Worm (Caenorhabditis elegans) whole organism, L4/young adult: ENCODE results near the gene lurp-2.

Experiments used
- W03F9.2 ChIP-seq: fragments of 150-350 bp; optimal IDR thresholded peaks from 2 replicates; lab custom pipeline; 2014; ENCODE audit warnings: missing biosample characterization, missing genetic modification characterization
- dao-5 ChIP-seq: sonication (generic microtip); optimal IDR thresholded peaks from 2 replicates; lab custom pipeline; 2016; ENCODE audit warnings: missing genotype, missing genetic modification characterization, moderate library complexity, missing compliant biosample characterization
- him-1 ChIP-seq: sonication (generic microtip); optimal IDR thresholded peaks from 2 replicates; lab custom pipeline; 2016; ENCODE audit warnings: missing genotype, missing genetic modification reagents, missing genetic modification characterization, missing compliant biosample characterization

The lurp-2 gene

DNA sequence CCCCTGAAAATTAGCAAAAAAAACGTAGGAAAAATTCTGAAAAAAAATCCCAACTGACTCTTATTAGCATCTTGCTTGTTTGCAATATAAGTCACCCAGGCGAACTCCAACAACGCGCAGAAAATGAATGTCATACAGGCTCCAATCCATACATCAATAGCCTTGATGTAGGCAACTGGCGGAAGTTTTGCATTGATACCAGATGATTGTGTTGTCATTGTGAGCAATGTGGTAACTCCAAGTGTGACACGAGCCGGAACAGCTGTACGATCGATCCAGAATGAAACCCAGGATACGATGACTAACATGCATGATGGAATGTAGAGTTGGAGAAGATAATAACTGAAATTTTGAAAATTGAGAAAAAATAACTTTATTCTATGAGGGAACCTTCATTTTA is 45.8 kb downstream of the lurp-2 start:
- TF ChIP-seq W03F9.2 (tag; lab: Kevin White, UChicago) (no peak), dao-5 (tag; lab: Kevin White, UChicago) (no peak), him-1 (tag; lab: Kevin White, UChicago) (no peak)
